Worm (Caenorhabditis elegans): ENCODE measurements around the gene swsn-6.
"Not testable (repeated sequence)": the region's sequence is repeated elsewhere in the genome, so short reads cannot be mapped to it uniquely, and the experiment has no call there.

The swsn-6 gene

ce11 chrIV:5394687-5395086 lies at the start of gene swsn-6, which contains the start of gene perm-3:
Gene swsn-6 (plus strand): TSS chrIV:5395033.
Gene perm-3 (minus strand): TSS chrIV:5394804.
- TF ChIP-seq flt-1 (GFP tag; IDR thresholded peaks at IDR 0.05) = peak; percentile 66; the same call in 1 of the 2 replicates
- no peak for TF ChIP-seq ref-1 (GFP tag; conservative IDR thresholded peaks at IDR 0.05)
- no peak for TF ChIP-seq klf-2 (GFP tag; conservative IDR thresholded peaks at IDR 0.05)
- peak; percentile 85; the same call in 1 of the 2 replicates for TF ChIP-seq T22C8.4 (GFP tag; IDR thresholded peaks at IDR 0.05)

ce11 chrIV:5350480-5351193 lies 44.2 kb upstream of the swsn-6 start, which contains the start of gene gba-4:
Gene gba-4 (minus strand): TSS chrIV:5350897.
- TF ChIP-seq ref-1 (GFP tag; conservative IDR thresholded peaks at IDR 0.05); med-1 (GFP tag; optimal IDR thresholded peaks at IDR 0.05; ENCODE audit: insufficient read depth); cog-1 (tag; optimal IDR thresholded peaks at IDR 0.05): not testable (repeated sequence)

ce11 chrIV:5353364-5353763 lies 41.5 kb upstream of the swsn-6 start, which contains the start of gene Y4C6B.7:
Gene Y4C6B.7 (minus strand): TSS chrIV:5353464.
- no peak for TF ChIP-seq tab-1 (GFP tag; IDR thresholded peaks at IDR 0.05)
- no peak for TF ChIP-seq flt-1 (GFP tag; IDR thresholded peaks at IDR 0.05)
- no peak for TF ChIP-seq klf-2 (GFP tag; conservative IDR thresholded peaks at IDR 0.05)
- no peak for TF ChIP-seq ref-1 (GFP tag; conservative IDR thresholded peaks at IDR 0.05)
- no peak for TF ChIP-seq cog-1 (tag; optimal IDR thresholded peaks at IDR 0.05)
- no peak for TF ChIP-seq T22C8.4 (GFP tag; IDR thresholded peaks at IDR 0.05)
- TF ChIP-seq ztf-29 (GFP tag; IDR thresholded peaks at IDR 0.05) = no peak
- no peak for TF ChIP-seq ztf-23 (GFP tag; IDR thresholded peaks at IDR 0.05)
- no peak for TF ChIP-seq med-1 (GFP tag; optimal IDR thresholded peaks at IDR 0.05; ENCODE audit: insufficient read depth)

- TF ChIP-seq med-1 (GFP tag; optimal IDR thresholded peaks at IDR 0.05; ENCODE audit: insufficient read depth) (no peak), cog-1 (tag; optimal IDR thresholded peaks at IDR 0.05) (no peak)
These were observed 40.7 kb upstream of the swsn-6 start, which contains the start of gene Y4C6B.1 for ce11 chrIV:5354124-5354523. Gene Y4C6B.1 (plus strand): TSS chrIV:5354488.

- TF ChIP-seq ztf-29 (GFP tag; IDR thresholded peaks at IDR 0.05) (no peak), flt-1 (GFP tag; IDR thresholded peaks at IDR 0.05) (no peak), T22C8.4 (GFP tag; IDR thresholded peaks at IDR 0.05) (no peak), klf-2 (GFP tag; conservative IDR thresholded peaks at IDR 0.05) (no peak), tab-1 (GFP tag; IDR thresholded peaks at IDR 0.05) (no peak), cog-1 (tag; optimal IDR thresholded peaks at IDR 0.05) (no peak)
These were observed 40.3 kb upstream of the swsn-6 start for ce11 chrIV:5354564-5354963.

- TF ChIP-seq ztf-23 (GFP tag; IDR thresholded peaks at IDR 0.05) (no peak), med-1 (GFP tag; optimal IDR thresholded peaks at IDR 0.05; ENCODE audit: insufficient read depth) (no peak), ref-1 (GFP tag; conservative IDR thresholded peaks at IDR 0.05) (no peak), T22C8.4 (GFP tag; IDR thresholded peaks at IDR 0.05) (no peak), flt-1 (GFP tag; IDR thresholded peaks at IDR 0.05) (no peak), ztf-29 (GFP tag; IDR thresholded peaks at IDR 0.05) (no peak), cog-1 (tag; optimal IDR thresholded peaks at IDR 0.05) (no peak), tab-1 (GFP tag; IDR thresholded peaks at IDR 0.05) (no peak), klf-2 (GFP tag; conservative IDR thresholded peaks at IDR 0.05) (no peak)
These were observed 34.3 kb upstream of the swsn-6 start, which contains the start of gene F41H10.5 for ce11 chrIV:5360533-5360932. Gene F41H10.5 (plus strand): TSS chrIV:5360907.

- TF ChIP-seq cog-1 (tag; optimal IDR thresholded peaks at IDR 0.05) = no peak
- no peak for TF ChIP-seq ztf-29 (GFP tag; IDR thresholded peaks at IDR 0.05)
- TF ChIP-seq flt-1 (GFP tag; IDR thresholded peaks at IDR 0.05) = no peak
- TF ChIP-seq ref-1 (GFP tag; conservative IDR thresholded peaks at IDR 0.05) = no peak
- no peak for TF ChIP-seq T22C8.4 (GFP tag; IDR thresholded peaks at IDR 0.05)
- no peak for TF ChIP-seq tab-1 (GFP tag; IDR thresholded peaks at IDR 0.05)
- TF ChIP-seq klf-2 (GFP tag; conservative IDR thresholded peaks at IDR 0.05) = no peak
- no peak for TF ChIP-seq ztf-23 (GFP tag; IDR thresholded peaks at IDR 0.05)
- no peak for TF ChIP-seq med-1 (GFP tag; optimal IDR thresholded peaks at IDR 0.05; ENCODE audit: insufficient read depth)
These were observed 30.7 kb upstream of the swsn-6 start, which contains the start of the genes hda-6 and F41H10.4 for ce11 chrIV:5364135-5364609. Gene hda-6 (minus strand): TSS chrIV:5364306. Gene F41H10.4 (plus strand): TSS chrIV:5364559.

ce11 chrIV:5366567-5366966 lies 28.3 kb upstream of the swsn-6 start, which contains the start of gene sand-1:
Gene sand-1 (plus strand): TSS chrIV:5366867.
- TF ChIP-seq tab-1 (GFP tag; IDR thresholded peaks at IDR 0.05) (no peak), ztf-29 (GFP tag; IDR thresholded peaks at IDR 0.05) (no peak), ref-1 (GFP tag; conservative IDR thresholded peaks at IDR 0.05) (no peak), med-1 (GFP tag; optimal IDR thresholded peaks at IDR 0.05; ENCODE audit: insufficient read depth) (no peak), ztf-23 (GFP tag; IDR thresholded peaks at IDR 0.05) (no peak)

- TF ChIP-seq tab-1 (GFP tag; IDR thresholded peaks at IDR 0.05) (no peak), T22C8.4 (GFP tag; IDR thresholded peaks at IDR 0.05) (no peak)
These were observed 26.9 kb upstream of the swsn-6 start for ce11 chrIV:5367899-5368298.

ce11 chrIV:5368860-5369259 lies 26.0 kb upstream of the swsn-6 start:
- TF ChIP-seq ztf-23 (GFP tag; IDR thresholded peaks at IDR 0.05) (no peak), T22C8.4 (GFP tag; IDR thresholded peaks at IDR 0.05) (peak; percentile 68)

- no peak for TF ChIP-seq ztf-23 (GFP tag; IDR thresholded peaks at IDR 0.05)
- TF ChIP-seq tab-1 (GFP tag; IDR thresholded peaks at IDR 0.05) = no peak
- TF ChIP-seq klf-2 (GFP tag; conservative IDR thresholded peaks at IDR 0.05) = no peak
- TF ChIP-seq ref-1 (GFP tag; conservative IDR thresholded peaks at IDR 0.05) = no peak
- TF ChIP-seq T22C8.4 (GFP tag; IDR thresholded peaks at IDR 0.05) = no peak
- TF ChIP-seq ztf-29 (GFP tag; IDR thresholded peaks at IDR 0.05) = no peak
- TF ChIP-seq flt-1 (GFP tag; IDR thresholded peaks at IDR 0.05) = no peak
- TF ChIP-seq cog-1 (tag; optimal IDR thresholded peaks at IDR 0.05) = no peak
- no peak for TF ChIP-seq med-1 (GFP tag; optimal IDR thresholded peaks at IDR 0.05; ENCODE audit: insufficient read depth)
These were observed 25.4 kb upstream of the swsn-6 start, which contains the start of gene F41H10.3 for ce11 chrIV:5369414-5369813. Gene F41H10.3 (plus strand): TSS chrIV:5369801.

Measured in whole organism, midembryonic.